Worm (Caenorhabditis elegans) whole organism, early embryonic: ENCODE data around the gene npr-39.

Experiments
- B0310.2 ChIP-seq: sonication (generic microtip); optimal IDR thresholded peaks from 2 replicates; lab custom pipeline; 2016; ENCODE audit warnings: mild to moderate bottlenecking, missing genetic modification characterization, missing compliant biosample characterization
- ama-1 ChIP-seq: fragments of 150-350 bp; optimal IDR thresholded peaks from 2 replicates; lab custom pipeline; 2014
- flt-1 ChIP-seq: fragments of 200-800 bp; sonication (Bioruptor generic); IDR thresholded peaks from 2 replicates; pipeline ENCODE4 v1.3.6; 2022; ENCODE audit warnings: missing genetic modification characterization, missing compliant biosample characterization
- hmbx-1 ChIP-seq: sonication (generic microtip); optimal IDR thresholded peaks from 2 replicates; lab custom pipeline; 2016; ENCODE audit warnings: mild to moderate bottlenecking, missing genetic modification characterization, missing compliant biosample characterization
- scrt-1 ChIP-seq: fragments of 200-800 bp; sonication (Bioruptor generic); IDR thresholded peaks from 2 replicates; pipeline ENCODE4 v1.3.6; 2022; ENCODE audit warnings: missing genetic modification characterization, missing compliant biosample characterization
- tra-4 ChIP-seq: sonication (generic microtip); optimal IDR thresholded peaks from 2 replicates; lab custom pipeline; 2017; ENCODE audit warnings: missing genetic modification characterization, missing compliant biosample characterization

- no peak for TF ChIP-seq ama-1
- no peak for TF ChIP-seq scrt-1 (GFP tag; lab: Robert Waterston, UW)
- TF ChIP-seq hmbx-1 (tag; lab: Kevin White, UChicago) = no peak
- no peak for TF ChIP-seq B0310.2 (tag; lab: Kevin White, UChicago)
- TF ChIP-seq flt-1 (GFP tag; lab: Robert Waterston, UW) = no peak
- TF ChIP-seq tra-4 (tag; lab: Kevin White, UChicago) = no peak
Observed at ce11 chrV:10104785-10105310, 38.0 kb downstream of the npr-39 start, which contains the start of gene ugt-17.
